Worm (Caenorhabditis elegans): Measurements from ENCODE around the gene T26H5.11.

T26H5.11 gene

DNA sequence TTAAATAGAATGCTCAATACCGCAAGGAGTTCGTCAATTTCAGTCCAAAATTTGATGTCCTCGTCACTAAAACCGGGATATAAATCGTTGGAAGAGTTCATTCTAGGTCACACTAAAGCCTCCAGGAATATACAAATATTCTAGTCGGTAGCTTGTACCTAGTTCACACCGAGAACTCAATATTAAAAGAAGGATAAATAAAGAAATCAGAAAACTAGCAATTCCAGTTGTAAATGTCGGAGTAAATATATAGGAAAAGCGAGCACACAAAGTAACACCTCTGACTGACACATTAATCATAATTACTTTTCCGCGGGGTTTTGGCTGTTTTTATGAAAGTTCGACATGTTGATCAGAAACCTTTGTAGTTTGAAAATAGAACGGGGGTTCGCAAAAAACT, 7.3 kb upstream of the T26H5.11 start, which contains the start of gene srw-33:
srw-33 (minus strand) TSS at position 101 of the 400 bp plus-strand sequence.
- TF ChIP-seq ceh-31 (tag; optimal IDR thresholded peaks at IDR 0.05) (no peak), ceh-45 (GFP tag; IDR thresholded peaks at IDR 0.05) (no peak), hlh-30 (tag; optimal IDR thresholded peaks at IDR 0.05; ENCODE audit: insufficient read depth) (no peak)

DNA sequence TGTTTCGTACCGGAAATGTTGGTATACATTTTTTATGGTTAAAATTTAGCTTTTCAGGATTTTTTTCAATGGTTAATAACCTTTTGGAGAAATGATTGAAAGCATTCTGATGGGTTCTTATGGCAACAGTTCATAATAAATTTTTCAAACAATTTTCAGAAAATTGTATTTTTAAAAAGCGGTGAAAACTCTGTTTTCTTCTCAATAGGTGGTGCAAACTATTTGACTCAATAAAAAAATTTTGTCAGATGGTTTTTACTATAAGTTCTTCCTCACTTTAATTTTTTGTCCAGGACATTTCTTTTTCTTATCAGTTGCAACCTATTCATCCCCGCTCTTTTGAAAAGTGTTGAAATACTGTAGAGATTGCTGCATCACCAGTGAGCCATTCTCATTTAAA, 4.8 kb upstream of the T26H5.11 start, which contains the start of gene T26H5.14:
T26H5.14 (plus strand) TSS at position 301 of the 400 bp plus-strand sequence.
- TF ChIP-seq pax-1 (tag; optimal IDR thresholded peaks at IDR 0.05) (no peak), C38D4.7 (GFP tag; optimal IDR thresholded peaks at IDR 0.05) (no peak), gmeb-2 (tag; optimal IDR thresholded peaks at IDR 0.05) (no peak), ets-4 (tag; optimal IDR thresholded peaks at IDR 0.05) (no peak), ceh-18 (tag; optimal IDR thresholded peaks at IDR 0.05) (no peak), lim-6 (tag; optimal IDR thresholded peaks at IDR 0.05) (no peak)

DNA sequence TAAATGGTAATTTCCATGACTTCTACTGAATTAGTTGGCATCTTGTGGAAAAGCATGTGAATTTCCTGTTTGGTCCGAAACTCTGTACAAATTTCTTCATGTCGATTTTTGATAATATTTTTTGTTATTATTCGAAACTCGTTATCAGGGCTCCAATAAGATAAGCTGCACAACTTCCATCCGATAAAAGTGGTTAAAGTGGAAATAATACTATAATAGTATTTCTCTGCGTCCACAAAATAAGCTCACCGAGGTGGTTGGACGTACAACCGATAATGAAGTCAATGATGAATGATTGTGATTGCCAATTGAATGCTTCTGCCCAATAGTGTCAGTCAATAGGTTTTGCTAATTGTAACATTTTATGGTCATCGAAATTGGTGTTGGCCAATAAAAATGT, 4.3 kb upstream of the T26H5.11 start, which contains the start of gene T26H5.4:
T26H5.4 (minus strand) TSS at position 294 of the 400 bp plus-strand sequence.
- TF ChIP-seq ceh-30 (tag; optimal IDR thresholded peaks at IDR 0.05), result no peak
- no peak for TF ChIP-seq ceh-45 (GFP tag; IDR thresholded peaks at IDR 0.05)
- TF ChIP-seq ref-2 (tag; optimal IDR thresholded peaks at IDR 0.05), result no peak
- peak; percentile 57 for TF ChIP-seq elt-2 (tag; optimal IDR thresholded peaks at IDR 0.05)
- TF ChIP-seq unc-86 (tag; optimal IDR thresholded peaks at IDR 0.05), result no peak

DNA sequence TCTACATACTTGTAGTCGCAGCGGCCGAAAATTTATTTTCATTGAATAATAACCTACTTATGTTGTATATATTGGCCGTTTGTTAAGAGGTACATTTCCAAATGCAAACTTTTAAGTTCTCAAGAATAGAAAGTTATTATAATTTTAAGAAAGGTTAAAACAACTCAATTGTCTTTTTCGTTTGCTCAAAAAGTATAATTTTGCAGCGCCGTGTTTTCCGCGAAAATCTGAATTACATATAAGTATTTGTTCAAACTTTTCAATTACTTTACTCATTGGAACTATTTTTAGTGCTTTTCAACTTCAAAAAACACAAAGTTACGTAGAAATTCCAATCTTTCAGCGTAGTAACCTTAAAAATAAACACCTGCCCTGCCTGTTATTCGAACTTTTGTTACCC, 1.3 kb upstream of the T26H5.11 start, which contains the start of gene srh-239:
srh-239 (plus strand) TSS at position 301 of the 400 bp plus-strand sequence.
- no peak for TF ChIP-seq gmeb-2 (tag; optimal IDR thresholded peaks at IDR 0.05)
- TF ChIP-seq Y22D7AL.16 (tag; optimal IDR thresholded peaks at IDR 0.05), result no peak
- no peak for TF ChIP-seq ahr-1 (tag; optimal IDR thresholded peaks at IDR 0.05)
- TF ChIP-seq dve-1 (tag; optimal IDR thresholded peaks at IDR 0.05), result no peak
- no peak for TF ChIP-seq ztf-16 (tag; optimal IDR thresholded peaks at IDR 0.05)
- no peak for TF ChIP-seq lin-11 (tag; optimal IDR thresholded peaks at IDR 0.05)
- TF ChIP-seq ceh-9 (tag; optimal IDR thresholded peaks at IDR 0.05), result no peak
- TF ChIP-seq fkh-10 (GFP tag; optimal IDR thresholded peaks at IDR 0.05), result no peak
- TF ChIP-seq ama-1 (optimal IDR thresholded peaks at IDR 0.05), result no peak
- TF ChIP-seq npax-4 (tag; optimal IDR thresholded peaks at IDR 0.05), result no peak
- no peak for TF ChIP-seq sdc-2 (tag; optimal IDR thresholded peaks at IDR 0.05)
- no peak for TF ChIP-seq ceh-19 (GFP tag; optimal IDR thresholded peaks at IDR 0.05)
- no peak for TF ChIP-seq unc-55 (GFP tag; optimal IDR thresholded peaks at IDR 0.05)
- no peak for TF ChIP-seq pqm-1 (tag; optimal IDR thresholded peaks at IDR 0.05)
- TF ChIP-seq ceh-22 (tag; optimal IDR thresholded peaks at IDR 0.05), result no peak
- no peak for TF ChIP-seq ceh-48 (tag; optimal IDR thresholded peaks at IDR 0.05)
- TF ChIP-seq unc-3 (GFP tag; conservative IDR thresholded peaks at IDR 0.05), result no peak
- no peak for TF ChIP-seq unc-3 (tag; optimal IDR thresholded peaks at IDR 0.05)
- no peak for TF ChIP-seq ceh-31 (tag; optimal IDR thresholded peaks at IDR 0.05)

DNA sequence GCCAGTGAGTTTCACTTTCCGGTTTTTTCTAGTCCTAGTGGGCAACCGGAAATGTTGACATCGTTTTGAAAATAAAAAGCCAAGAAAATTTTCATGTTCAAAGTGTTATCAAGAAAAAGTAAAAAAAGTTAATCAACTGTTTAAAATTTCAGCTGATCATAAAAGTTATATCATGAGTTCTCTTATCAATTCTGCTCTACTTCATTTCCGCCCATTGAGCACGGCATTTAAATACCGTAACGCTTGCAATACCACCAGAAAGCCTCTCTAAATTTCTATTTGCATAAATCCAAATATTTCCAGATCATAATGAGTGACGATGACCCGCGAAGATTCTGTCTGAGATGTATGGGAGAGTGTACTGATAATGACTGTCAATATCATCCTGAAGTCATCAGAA, 527 bp upstream of the T26H5.11 start, which contains the start of gene T26H5.9:
T26H5.9 (plus strand) TSS at position 302 of the 400 bp plus-strand sequence.
- no peak for TF ChIP-seq tbx-7 (tag; optimal IDR thresholded peaks at IDR 0.05)
- no peak for TF ChIP-seq fax-1 (tag; optimal IDR thresholded peaks at IDR 0.05)
- TF ChIP-seq hlh-30 (tag; optimal IDR thresholded peaks at IDR 0.05; ENCODE audit: insufficient read depth), result no peak
- TF ChIP-seq K02D7.2 (tag; optimal IDR thresholded peaks at IDR 0.05), result no peak
- no peak for TF ChIP-seq lim-6 (tag; optimal IDR thresholded peaks at IDR 0.05)
- no peak for TF ChIP-seq C08G9.2 (tag; optimal IDR thresholded peaks at IDR 0.05)
- TF ChIP-seq ceh-24 (tag; optimal IDR thresholded peaks at IDR 0.05), result no peak
- no peak for TF ChIP-seq lin-11 (tag; optimal IDR thresholded peaks at IDR 0.05)
- no peak for TF ChIP-seq ceh-19 (GFP tag; optimal IDR thresholded peaks at IDR 0.05)
- no peak for TF ChIP-seq ceh-2 (tag; optimal IDR thresholded peaks at IDR 0.05)
- no peak for TF ChIP-seq pat-9 (tag; optimal IDR thresholded peaks at IDR 0.05)
- no peak for TF ChIP-seq mec-3 (tag; optimal IDR thresholded peaks at IDR 0.05; ENCODE audit: borderline replicate concordance)
- no peak for TF ChIP-seq ceh-14 (tag; optimal IDR thresholded peaks at IDR 0.05)
